Fruit fly (Drosophila melanogaster) whole organism, embryonic: ENCODE data around the gene dbo.

Experiments
- Asciz ChIP-seq: fragments of 200-800 bp; sonication (Bioruptor generic); optimal IDR thresholded peaks from 2 replicates; lab custom pipeline; 2017; ENCODE audit warnings: missing biosample characterization, mild to moderate bottlenecking, missing genetic modification characterization, missing genetic modification reagents
- Awh ChIP-seq: fragments of 200-800 bp; sonication (Bioruptor generic); IDR thresholded peaks from 2 replicates; pipeline ENCODE4, ENCODE4 v1.3.6; 2022; ENCODE audit warnings: missing biosample characterization, missing genetic modification characterization
- B-H2 ChIP-seq: fragments of 200-800 bp; sonication (Bioruptor generic); optimal IDR thresholded peaks from 2 replicates; lab custom pipeline; 2018; ENCODE audit warnings: missing biosample characterization, mild to moderate bottlenecking, missing genetic modification characterization
- BtbVII ChIP-seq: fragments of 200-800 bp; sonication (Bioruptor generic); optimal IDR thresholded peaks from 3 replicates; lab custom pipeline; 2017; ENCODE audit warnings: missing biosample characterization, mild to moderate bottlenecking, missing genetic modification characterization
- CG10979 ChIP-seq: fragments of 200-800 bp; sonication (Bioruptor generic); optimal IDR thresholded peaks from 2 replicates; lab custom pipeline; 2018; ENCODE audit warnings: missing biosample characterization, mild to moderate bottlenecking, missing genetic modification characterization, moderate library complexity
- CG11085 ChIP-seq: fragments of 200-800 bp; sonication (Bioruptor generic); IDR thresholded peaks from 2 replicates; pipeline ENCODE4 v1.3.6; 2022; ENCODE audit warnings: missing biosample characterization, missing genetic modification characterization
- CG12219 ChIP-seq: fragments of 200-800 bp; sonication (Bioruptor generic); optimal IDR thresholded peaks from 3 replicates; lab custom pipeline; 2018; ENCODE audit warnings: missing biosample characterization, mild to moderate bottlenecking, missing genetic modification characterization
- CG14014 ChIP-seq: fragments of 200-800 bp; sonication (Bioruptor generic); IDR thresholded peaks from 2 replicates; pipeline ENCODE4 v1.3.6; 2022; ENCODE audit warnings: missing biosample characterization, missing genetic modification characterization
- CG18476 ChIP-seq: fragments of 200-800 bp; sonication (Bioruptor generic); optimal IDR thresholded peaks from 2 replicates; lab custom pipeline; 2016; ENCODE audit warnings: missing biosample characterization, mild to moderate bottlenecking, missing genetic modification characterization
- CG18764 ChIP-seq: fragments of 200-800 bp; sonication (Bioruptor generic); optimal IDR thresholded peaks from 3 replicates; lab custom pipeline; 2016; ENCODE audit warnings: missing biosample characterization, missing genetic modification characterization
- CG30403 ChIP-seq: fragments of 200-800 bp; sonication (Bioruptor generic); optimal IDR thresholded peaks from 3 replicates; lab custom pipeline; 2016; ENCODE audit warnings: missing biosample characterization, missing genetic modification characterization
- CG4707 ChIP-seq: fragments of 200-800 bp; sonication (Bioruptor generic); optimal IDR thresholded peaks from 2 replicates; lab custom pipeline; 2018; ENCODE audit warnings: missing biosample characterization, mild to moderate bottlenecking, missing genetic modification characterization, moderate library complexity
- CG4730 ChIP-seq: fragments of 200-800 bp; sonication (Bioruptor generic); IDR thresholded peaks from 2 replicates; pipeline ENCODE4 v1.3.6; 2022; ENCODE audit warnings: missing biosample characterization, missing genetic modification characterization
- CG4820 ChIP-seq: fragments of 200-800 bp; sonication (Bioruptor generic); optimal IDR thresholded peaks from 3 replicates; lab custom pipeline; 2016; ENCODE audit warnings: missing biosample characterization, missing genetic modification characterization
- CG7357 ChIP-seq: fragments of 200-800 bp; sonication (Bioruptor generic); IDR thresholded peaks from 3 replicates; pipeline ENCODE4 v1.3.6; 2022; ENCODE audit warnings: missing biosample characterization, missing genetic modification characterization
- CG8388 ChIP-seq: fragments of 200-800 bp; sonication (Bioruptor generic); optimal IDR thresholded peaks from 2 replicates; lab custom pipeline; 2019; ENCODE audit warnings: missing biosample characterization, mild to moderate bottlenecking, missing genetic modification characterization, moderate library complexity
- CkIIα-i1 ChIP-seq: fragments of 200-800 bp; sonication (Bioruptor generic); IDR thresholded peaks from 2 replicates; pipeline ENCODE4 v1.3.6; 2022; ENCODE audit warnings: missing biosample characterization, missing genetic modification characterization
- D19A ChIP-seq: fragments of 200-800 bp; optimal IDR thresholded peaks from 3 replicates; lab custom pipeline; 2019; ENCODE audit warnings: missing biosample characterization, mild to moderate bottlenecking, missing genetic modification characterization, moderate library complexity
- D19B ChIP-seq: fragments of 200-800 bp; sonication (Bioruptor generic); optimal IDR thresholded peaks from 2 replicates; lab custom pipeline; 2017; ENCODE audit warnings: missing biosample characterization, mild to moderate bottlenecking, missing genetic modification characterization
- Dad ChIP-seq: fragments of 200-800 bp; sonication (Bioruptor generic); optimal IDR thresholded peaks from 3 replicates; lab custom pipeline; 2016; ENCODE audit warnings: missing biosample characterization, missing genetic modification characterization
- Dek ChIP-seq: fragments of 200-800 bp; sonication (Bioruptor generic); optimal IDR thresholded peaks from 3 replicates; lab custom pipeline; 2019; ENCODE audit warnings: missing biosample characterization, mild to moderate bottlenecking, missing genetic modification characterization, moderate library complexity
- Dref ChIP-seq: fragments of 200-800 bp; sonication (Bioruptor generic); IDR thresholded peaks from 2 replicates; pipeline ENCODE4 v1.3.6; 2022; ENCODE audit warnings: missing biosample characterization, missing genetic modification characterization
- Elba2 ChIP-seq: fragments of 200-800 bp; sonication (Bioruptor generic); optimal IDR thresholded peaks from 3 replicates; lab custom pipeline; 2016; ENCODE audit warnings: missing biosample characterization, missing genetic modification characterization
- HLH3B ChIP-seq: fragments of 200-800 bp; sonication (Bioruptor generic); IDR thresholded peaks from 2 replicates; pipeline ENCODE4 v1.3.6; 2022; ENCODE audit warnings: missing biosample characterization, missing genetic modification characterization
- HLH54F ChIP-seq: fragments of 200-800 bp; sonication (Bioruptor generic); optimal IDR thresholded peaks from 3 replicates; lab custom pipeline; 2016; ENCODE audit warnings: missing biosample characterization, missing genetic modification characterization
- Hand ChIP-seq: fragments of 200-800 bp; sonication (Bioruptor generic); optimal IDR thresholded peaks from 2 replicates; lab custom pipeline; 2017; ENCODE audit warnings: mild to moderate bottlenecking, missing biosample characterization, missing genetic modification reagents, missing genetic modification characterization
- HmgD ChIP-seq: fragments of 200-800 bp; sonication (Bioruptor generic); optimal IDR thresholded peaks from 3 replicates; lab custom pipeline; 2016; ENCODE audit warnings: missing biosample characterization, missing genetic modification characterization
- Mad ChIP-seq: fragments of 200-800 bp; sonication (Bioruptor generic); optimal IDR thresholded peaks from 2 replicates; lab custom pipeline; 2016; ENCODE audit warnings: missing biosample characterization, missing genetic modification characterization
- Med ChIP-seq: fragments of 200-800 bp; sonication (Bioruptor generic); peaks from one replicate; lab custom pipeline; 2016; ENCODE audit warnings: missing biosample characterization, missing genetic modification characterization, mild to moderate bottlenecking, inconsistent platforms, moderate library complexity
- NC2α ChIP-seq: fragments of 200-800 bp; sonication (Bioruptor generic); optimal IDR thresholded peaks from 2 replicates; lab custom pipeline; 2016; ENCODE audit warnings: missing biosample characterization, missing genetic modification characterization
- PHDP ChIP-seq: fragments of 200-800 bp; sonication (Bioruptor generic); optimal IDR thresholded peaks from 3 replicates; lab custom pipeline; 2018; ENCODE audit warnings: missing biosample characterization, mild to moderate bottlenecking, missing genetic modification characterization, moderate library complexity
- Tbp ChIP-seq: fragments of >200 bp; optimal IDR thresholded peaks from 2 replicates; lab custom pipeline; 2018; ENCODE audit warnings: missing biosample characterization, missing genetic modification characterization
- ab ChIP-seq: fragments of 200-800 bp; sonication (Bioruptor generic); optimal IDR thresholded peaks from 2 replicates; lab custom pipeline; 2016; ENCODE audit warnings: missing biosample characterization, missing genetic modification characterization
- abd-A ChIP-seq: fragments of 200-800 bp; sonication (Bioruptor generic); optimal IDR thresholded peaks from 3 replicates; lab custom pipeline; 2019; ENCODE audit warnings: missing biosample characterization, mild to moderate bottlenecking, missing genetic modification characterization, moderate library complexity
- cas ChIP-seq: fragments of 200-800 bp; sonication (Bioruptor generic); IDR thresholded peaks from 2 replicates; pipeline ENCODE4 v1.3.6; 2022; ENCODE audit warnings: missing biosample characterization, missing genetic modification characterization
- corto ChIP-seq: fragments of 200-800 bp; sonication (Bioruptor generic); optimal IDR thresholded peaks from 2 replicates; lab custom pipeline; 2016; ENCODE audit warnings: missing biosample characterization, mild to moderate bottlenecking, missing genetic modification characterization, moderate library complexity
- dimm ChIP-seq: fragments of 200-800 bp; sonication (Bioruptor generic); IDR thresholded peaks from 2 replicates; pipeline ENCODE4 v1.3.6; 2022; ENCODE audit warnings: missing biosample characterization, missing genetic modification characterization
- gcm ChIP-seq: fragments of 200-800 bp; sonication (Bioruptor generic); optimal IDR thresholded peaks from 2 replicates; lab custom pipeline; 2019; ENCODE audit warnings: missing biosample characterization, mild to moderate bottlenecking, missing genetic modification characterization, moderate library complexity
- kah ChIP-seq: fragments of 200-800 bp; sonication (Bioruptor generic); optimal IDR thresholded peaks from 2 replicates; lab custom pipeline; 2018; ENCODE audit warnings: missing biosample characterization, mild to moderate bottlenecking, missing genetic modification characterization
- mirr ChIP-seq: fragments of 200-800 bp; sonication (Bioruptor generic); optimal IDR thresholded peaks from 3 replicates; lab custom pipeline; 2018; ENCODE audit warnings: missing biosample characterization, mild to moderate bottlenecking, missing genetic modification characterization
- mld ChIP-seq: fragments of 200-800 bp; sonication (Bioruptor generic); IDR thresholded peaks from 3 replicates; pipeline ENCODE4 v1.3.6; 2022; ENCODE audit warnings: missing biosample characterization, missing genetic modification characterization; ENCODE audit not compliant: partially characterized antibody
- otp ChIP-seq: fragments of 200-800 bp; sonication (Bioruptor generic); IDR thresholded peaks from 3 replicates; pipeline ENCODE4, ENCODE4 v1.3.6; 2022; ENCODE audit warnings: missing biosample characterization, missing genetic modification characterization
- pan ChIP-seq, 4 experiments: fragments of >200 bp in 3 of 4; fragments of 200-800 bp in 1 of 4; sonication (Bioruptor generic) in 1 of 4; optimal IDR thresholded peaks in 3 of 4; IDR thresholded peaks in 1 of 4; 2 replicates each; pipeline versions ENCODE4 v1.3.6 to Lab custom; 2017 to 2022; ENCODE audit warnings: missing biosample characterization in 2 of 4, missing genetic modification characterization in 2 of 4, mixed read lengths in 1 of 4
- sd ChIP-seq: fragments of 200-800 bp; sonication (Bioruptor generic); optimal IDR thresholded peaks from 3 replicates; lab custom pipeline; 2018; ENCODE audit warnings: missing biosample characterization, mild to moderate bottlenecking, missing genetic modification characterization, moderate library complexity
- toy ChIP-seq: fragments of 200-800 bp; sonication (Bioruptor generic); IDR thresholded peaks from 2 replicates; pipeline ENCODE4 v1.3.6; 2022; ENCODE audit warnings: missing biosample characterization, missing genetic modification characterization
- unc-4 ChIP-seq: fragments of 200-800 bp; sonication (Bioruptor generic); IDR thresholded peaks from 2 replicates; pipeline ENCODE4 v1.3.6; 2022; ENCODE audit warnings: missing biosample characterization, missing genetic modification characterization; ENCODE audit not compliant: partially characterized antibody
- usp ChIP-seq: fragments of >200 bp; optimal IDR thresholded peaks from 2 replicates; lab custom pipeline; 2017; ENCODE audit warnings: missing biosample characterization, missing genetic modification characterization
- vnd ChIP-seq: fragments of 200-800 bp; sonication (Bioruptor generic); IDR thresholded peaks from 3 replicates; pipeline ENCODE4 v1.3.6; 2022; ENCODE audit warnings: missing biosample characterization, missing genetic modification characterization; ENCODE audit not compliant: partially characterized antibody
- yki ChIP-seq: fragments of >200 bp; optimal IDR thresholded peaks from 3 replicates; lab custom pipeline; 2018
- z ChIP-seq: fragments of 200-800 bp; sonication (Bioruptor generic); IDR thresholded peaks from 3 replicates; pipeline ENCODE4 v1.3.6; 2022; ENCODE audit warnings: missing biosample characterization, missing genetic modification characterization
- zen2 ChIP-seq: fragments of 200-800 bp; sonication (Bioruptor generic); IDR thresholded peaks from 3 replicates; pipeline ENCODE4 v1.3.6; 2022; ENCODE audit warnings: missing biosample characterization, missing genetic modification characterization; ENCODE audit not compliant: partially characterized antibody

Gene dbo

DNA sequence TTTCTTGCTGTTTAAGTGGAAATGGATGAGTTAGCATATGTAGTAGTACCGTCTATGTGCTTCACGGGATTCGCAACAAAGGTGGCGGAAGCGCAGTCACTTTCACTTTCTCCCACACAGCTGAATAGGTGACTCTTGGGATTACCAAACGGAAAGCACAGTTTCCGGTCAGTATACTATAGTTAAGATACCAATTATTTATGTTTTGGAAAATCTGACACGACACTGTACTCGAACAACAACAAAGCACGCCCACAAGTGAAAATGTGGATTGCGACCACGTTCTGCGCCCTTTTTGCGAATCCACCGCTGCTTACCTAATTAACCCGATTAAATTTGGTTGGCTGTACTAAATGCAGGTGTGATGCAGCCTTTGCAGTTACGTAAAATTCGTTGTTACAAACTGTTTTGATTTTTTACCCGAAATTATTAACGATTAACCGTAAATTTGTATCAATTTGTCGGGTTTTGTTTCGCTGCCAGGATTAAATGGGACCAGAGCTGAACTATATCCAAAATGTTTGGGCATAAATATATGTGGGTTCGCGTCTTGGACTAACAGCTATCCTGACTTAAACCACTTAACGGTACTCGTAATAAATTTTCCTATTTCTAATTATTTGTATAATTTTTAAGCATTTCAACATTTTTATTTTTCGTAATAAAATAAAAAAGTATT lies 8.3 kb downstream of the dbo start, which contains the start of gene CG18081 (continued):
- no peak for TF ChIP-seq Elba2
- no peak for TF ChIP-seq otp (GFP tag; lab: Robert Waterston, UW)
- no peak for TF ChIP-seq Awh (GFP tag; lab: Robert Waterston, UW)
- no peak for TF ChIP-seq yki
- no peak for TF ChIP-seq Asciz (GFP tag; lab: Kevin White, UChicago)
- TF ChIP-seq CG7357 (GFP tag; lab: Robert Waterston, UW): no peak
- no peak for TF ChIP-seq mirr
- no peak for TF ChIP-seq mld
- TF ChIP-seq unc-4 (GFP tag; lab: Robert Waterston, UW): no peak
- no peak for TF ChIP-seq CG4707
- no peak for TF ChIP-seq PHDP (tag; lab: Kevin White, UChicago)
- no peak for TF ChIP-seq kah (GFP tag; lab: Kevin White, UChicago)
- TF ChIP-seq CG14014 (GFP tag; lab: Robert Waterston, UW): no peak
- no peak for TF ChIP-seq HLH3B (GFP tag; lab: Robert Waterston, UW)
- TF ChIP-seq Mad (GFP tag; lab: Kevin White, UChicago): no peak
- TF ChIP-seq CkIIα-i1 (GFP tag; lab: Robert Waterston, UW): no peak
- TF ChIP-seq D19A (tag; lab: Kevin White, UChicago): peak; percentile 11
- no peak for TF ChIP-seq toy
- no peak for TF ChIP-seq Dek (tag; lab: Kevin White, UChicago)
- TF ChIP-seq NC2α (GFP tag; lab: Kevin White, UChicago): no peak
- no peak for TF ChIP-seq CG30403 (GFP tag; lab: Kevin White, UChicago)
- no peak for TF ChIP-seq ab (GFP tag; lab: Kevin White, UChicago)
- no peak for TF ChIP-seq Dad
- no peak for TF ChIP-seq z (GFP tag; lab: Robert Waterston, UW)
- TF ChIP-seq sd: no peak
- no peak for TF ChIP-seq CG18764 (GFP tag; lab: Kevin White, UChicago)
- no peak for TF ChIP-seq CG10979 (tag; lab: Kevin White, UChicago)
- TF ChIP-seq dimm (GFP tag; lab: Robert Waterston, UW): no peak
- TF ChIP-seq B-H2 (GFP tag; lab: Kevin White, UChicago): no peak
- no peak for TF ChIP-seq abd-A (tag; lab: Kevin White, UChicago)
- no peak for TF ChIP-seq Hand (GFP tag; lab: Kevin White, UChicago)
- no peak for TF ChIP-seq CG4730 (GFP tag; lab: Robert Waterston, UW)
- TF ChIP-seq CG11085 (GFP tag; lab: Robert Waterston, UW): no peak
- TF ChIP-seq HmgD (GFP tag; lab: Kevin White, UChicago): no peak
- no peak for TF ChIP-seq cas (GFP tag; lab: Robert Waterston, UW)
- TF ChIP-seq CG4820 (GFP tag; lab: Kevin White, UChicago): no peak
- TF ChIP-seq HLH54F (GFP tag; lab: Kevin White, UChicago): no peak
- no peak for TF ChIP-seq usp
- TF ChIP-seq vnd (GFP tag; lab: Robert Waterston, UW): no peak
- TF ChIP-seq pan (optimal IDR thresholded peaks at IDR 0.05; lab: Kevin White, UChicago): no peak
- TF ChIP-seq pan (GFP tag; optimal IDR thresholded peaks at IDR 0.05 in 1 of 2, IDR thresholded peaks at IDR 0.05 in 1 of 2): no peak
- peak; percentile 68 for TF ChIP-seq Med
- TF ChIP-seq CG12219 (GFP tag; lab: Kevin White, UChicago): no peak
- TF ChIP-seq BtbVII (GFP tag; lab: Kevin White, UChicago): no peak
- TF ChIP-seq D19B (GFP tag; lab: Kevin White, UChicago): no peak
- TF ChIP-seq zen2 (GFP tag; lab: Robert Waterston, UW): no peak
- no peak for TF ChIP-seq CG18476 (GFP tag; lab: Kevin White, UChicago)
- no peak; the same call in 1 of the 2 replicates for TF ChIP-seq Dref (GFP tag; lab: Robert Waterston, UW)
- no peak for TF ChIP-seq Tbp
- TF ChIP-seq corto (GFP tag; lab: Kevin White, UChicago): no peak
- no peak for TF ChIP-seq gcm (GFP tag; lab: Kevin White, UChicago)
- no peak for TF ChIP-seq CG8388 (GFP tag; lab: Kevin White, UChicago)
